Worm (Caenorhabditis elegans) whole organism, late embryonic: Measurements from ENCODE around the gene ZC395.4.

ENCODE experiments used
- F13H6.1 ChIP-seq: sonication (generic microtip); optimal IDR thresholded peaks from 2 replicates; lab custom pipeline; 2016; ENCODE audit warnings: missing genetic modification characterization, missing compliant biosample characterization
- K09A11.1 ChIP-seq: sonication (generic microtip); optimal IDR thresholded peaks from 2 replicates; lab custom pipeline; 2017; ENCODE audit warnings: antibody characterized with exemption, mild to moderate bottlenecking, missing genetic modification characterization, missing compliant biosample characterization; ENCODE audit not compliant: insufficient read depth
- T23F11.4 ChIP-seq: fragments of 200-800 bp; sonication (Bioruptor generic); optimal IDR thresholded peaks from 2 replicates; lab custom pipeline; 2018; ENCODE audit warnings: mild to moderate bottlenecking, missing genetic modification characterization, missing compliant biosample characterization
- Y22D7AL.16 ChIP-seq: sonication (generic microtip); optimal IDR thresholded peaks from 2 replicates; lab custom pipeline; 2016; ENCODE audit warnings: missing genetic modification characterization, missing compliant biosample characterization
- ceh-14 ChIP-seq: sonication (generic microtip); optimal IDR thresholded peaks from 2 replicates; lab custom pipeline; 2016; ENCODE audit warnings: missing genotype, missing genetic modification characterization, missing compliant biosample characterization
- ceh-18 ChIP-seq: sonication (generic microtip); optimal IDR thresholded peaks from 2 replicates; lab custom pipeline; 2016; ENCODE audit warnings: missing genetic modification characterization, missing compliant biosample characterization
- ceh-2 ChIP-seq: sonication (generic microtip); optimal IDR thresholded peaks from 2 replicates; lab custom pipeline; 2016; ENCODE audit warnings: missing genotype, missing genetic modification characterization, missing compliant biosample characterization
- ceh-22 ChIP-seq: sonication (generic microtip); optimal IDR thresholded peaks from 2 replicates; lab custom pipeline; 2017; ENCODE audit warnings: missing biosample characterization, missing genetic modification characterization
- ceh-45 ChIP-seq: fragments of 200-800 bp; sonication (Bioruptor generic); IDR thresholded peaks from 2 replicates; pipeline ENCODE4 v1.3.6; 2022; ENCODE audit warnings: missing genetic modification reagents, missing genetic modification characterization, missing compliant biosample characterization
- ceh-48 ChIP-seq: sonication (generic microtip); optimal IDR thresholded peaks from 2 replicates; lab custom pipeline; 2016; ENCODE audit warnings: missing genetic modification characterization, inconsistent platforms, missing compliant biosample characterization
- ceh-6 ChIP-seq: fragments of 200-800 bp; sonication (Bioruptor generic); optimal IDR thresholded peaks from 2 replicates; lab custom pipeline; 2018; ENCODE audit warnings: mild to moderate bottlenecking, missing genetic modification characterization, missing compliant biosample characterization
- ceh-9 ChIP-seq: sonication (generic microtip); optimal IDR thresholded peaks from 2 replicates; lab custom pipeline; 2016; ENCODE audit warnings: mild to moderate bottlenecking, missing genetic modification characterization, inconsistent platforms, missing compliant biosample characterization
- elt-2 ChIP-seq: sonication (generic microtip); optimal IDR thresholded peaks from 2 replicates; lab custom pipeline; 2016; ENCODE audit warnings: missing genetic modification reagents, missing genetic modification characterization, missing compliant biosample characterization
- elt-4 ChIP-seq: sonication (generic microtip); optimal IDR thresholded peaks from 2 replicates; lab custom pipeline; 2016; ENCODE audit warnings: missing genetic modification characterization, missing compliant biosample characterization
- eyg-1 ChIP-seq: sonication (generic microtip); optimal IDR thresholded peaks from 2 replicates; lab custom pipeline; 2016; ENCODE audit warnings: missing genotype, missing genetic modification characterization, missing compliant biosample characterization
- fkh-10 ChIP-seq: fragments of 150-350 bp; optimal IDR thresholded peaks from 2 replicates; lab custom pipeline; 2014; ENCODE audit warnings: missing biosample characterization, missing genetic modification reagents, missing genetic modification characterization
- gmeb-2 ChIP-seq: sonication (generic microtip); optimal IDR thresholded peaks from 2 replicates; lab custom pipeline; 2016; ENCODE audit warnings: missing genetic modification characterization, inconsistent platforms, missing compliant biosample characterization
- hlh-13 ChIP-seq: fragments of 200-800 bp; sonication (Bioruptor generic); optimal IDR thresholded peaks from 2 replicates; lab custom pipeline; 2018; ENCODE audit warnings: mild to moderate bottlenecking, missing genetic modification characterization, missing compliant biosample characterization
- lin-11 ChIP-seq: fragments of 200-800 bp; sonication (Bioruptor generic); optimal IDR thresholded peaks from 2 replicates; lab custom pipeline; 2018; ENCODE audit warnings: mild to moderate bottlenecking, missing genetic modification characterization, missing compliant biosample characterization
- madf-2 ChIP-seq: sonication (generic microtip); optimal IDR thresholded peaks from 2 replicates; lab custom pipeline; 2017; ENCODE audit warnings: missing genetic modification characterization, missing compliant biosample characterization
- mec-3 ChIP-seq: sonication (generic microtip); optimal IDR thresholded peaks from 2 replicates; lab custom pipeline; 2016; ENCODE audit warnings: borderline replicate concordance, missing genetic modification characterization, missing compliant biosample characterization
- nfya-1 ChIP-seq: sonication (generic microtip); optimal IDR thresholded peaks from 2 replicates; lab custom pipeline; 2017; ENCODE audit warnings: missing genetic modification characterization, mild to moderate bottlenecking, missing compliant biosample characterization, antibody characterized with exemption, moderate library complexity
- nhr-11 ChIP-seq: fragments of 150-350 bp; optimal IDR thresholded peaks from 2 replicates; lab custom pipeline; 2014; ENCODE audit warnings: missing biosample characterization, missing genetic modification characterization
- npax-4 ChIP-seq: sonication (generic microtip); optimal IDR thresholded peaks from 2 replicates; lab custom pipeline; 2016; ENCODE audit warnings: missing genetic modification characterization, missing compliant biosample characterization
- odd-2 ChIP-seq: sonication (generic microtip); optimal IDR thresholded peaks from 2 replicates; lab custom pipeline; 2017; ENCODE audit warnings: antibody characterized with exemption, mild to moderate bottlenecking, missing genetic modification characterization, missing compliant biosample characterization
- pag-3 ChIP-seq: sonication (generic microtip); optimal IDR thresholded peaks from 2 replicates; lab custom pipeline; 2016; ENCODE audit warnings: missing compliant biosample characterization, missing genetic modification characterization, borderline replicate concordance
- pax-1 ChIP-seq: fragments of 150-350 bp; optimal IDR thresholded peaks from 2 replicates; lab custom pipeline; 2014; ENCODE audit warnings: missing biosample characterization, missing genetic modification characterization
- pha-2 ChIP-seq: sonication (generic microtip); optimal IDR thresholded peaks from 2 replicates; lab custom pipeline; 2017; ENCODE audit warnings: mild to moderate bottlenecking, missing genetic modification characterization, missing compliant biosample characterization
- pqm-1 ChIP-seq: sonication (generic microtip); optimal IDR thresholded peaks from 2 replicates; lab custom pipeline; 2016; ENCODE audit warnings: missing genetic modification characterization, missing compliant biosample characterization
- sdc-2 ChIP-seq: sonication (generic microtip); optimal IDR thresholded peaks from 2 replicates; lab custom pipeline; 2016; ENCODE audit warnings: missing genotype, missing genetic modification characterization, missing compliant biosample characterization
- sox-2 ChIP-seq: fragments of 200-800 bp; sonication (Bioruptor generic); IDR thresholded peaks from 2 replicates; pipeline ENCODE4 v1.3.6; 2022; ENCODE audit warnings: missing genetic modification reagents, missing genetic modification characterization, missing compliant biosample characterization
- sox-4 ChIP-seq: sonication (generic microtip); optimal IDR thresholded peaks from 2 replicates; lab custom pipeline; 2017; ENCODE audit warnings: mild to moderate bottlenecking, missing genetic modification characterization, inconsistent platforms, missing compliant biosample characterization
- syd-9 ChIP-seq: sonication (generic microtip); optimal IDR thresholded peaks from 2 replicates; lab custom pipeline; 2016; ENCODE audit warnings: mild to moderate bottlenecking, missing genetic modification characterization, moderate library complexity, missing compliant biosample characterization
- tbx-2 ChIP-seq: sonication (generic microtip); optimal IDR thresholded peaks from 2 replicates; lab custom pipeline; 2016; ENCODE audit warnings: missing genetic modification characterization, missing compliant biosample characterization
- tbx-7 ChIP-seq: sonication (generic microtip); optimal IDR thresholded peaks from 2 replicates; lab custom pipeline; 2016; ENCODE audit warnings: missing genotype, missing genetic modification characterization, missing compliant biosample characterization
- unc-42 ChIP-seq: sonication (generic microtip); optimal IDR thresholded peaks from 2 replicates; lab custom pipeline; 2016; ENCODE audit warnings: missing genotype, missing genetic modification characterization, missing compliant biosample characterization
- unc-55 ChIP-seq: sonication (generic microtip); optimal IDR thresholded peaks from 2 replicates; lab custom pipeline; 2017; ENCODE audit warnings: missing biosample characterization, missing genetic modification reagents, missing genetic modification characterization
- zip-5 ChIP-seq: sonication (generic microtip); optimal IDR thresholded peaks from 2 replicates; lab custom pipeline; 2016; ENCODE audit warnings: missing genetic modification characterization, missing compliant biosample characterization
- ztf-16 ChIP-seq: sonication (generic microtip); optimal IDR thresholded peaks from 2 replicates; lab custom pipeline; 2017; ENCODE audit warnings: missing genetic modification characterization, missing compliant biosample characterization

Gene ZC395.4

DNA sequence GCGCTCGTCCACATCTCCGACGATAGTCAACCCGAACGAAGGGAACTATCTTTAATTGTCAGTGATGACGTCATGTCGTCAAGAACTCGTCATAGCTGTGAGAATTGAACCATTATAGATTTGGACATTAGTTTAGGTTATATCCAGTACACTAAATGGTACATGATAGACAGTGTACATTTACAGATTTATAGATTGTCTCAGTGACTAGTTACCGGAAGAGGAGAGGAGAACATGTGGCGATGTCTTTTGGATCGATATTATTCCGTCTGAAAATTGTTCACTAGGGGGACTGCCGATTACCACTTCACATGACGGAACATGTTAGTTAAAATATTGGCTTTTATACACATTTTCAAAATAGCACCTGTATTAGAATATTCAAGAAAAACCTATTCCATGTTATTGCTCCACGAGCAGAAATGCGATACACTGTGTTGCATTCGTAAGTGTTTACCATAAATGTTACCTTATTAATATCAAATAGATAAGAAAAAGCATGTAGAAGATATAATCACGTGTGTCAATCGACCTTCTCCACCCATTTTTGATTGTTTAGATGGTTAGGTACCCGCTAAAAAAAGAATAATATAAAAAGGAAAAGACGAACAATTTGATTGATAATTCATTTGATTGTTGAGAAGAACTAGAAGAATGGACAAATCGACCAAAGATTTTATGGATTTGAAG is 2.6 kb upstream of the ZC395.4 start, which contains the start of gene ZC395.5:
Gene ZC395.5 (plus strand): TSS at position 632 of the 690 bp plus-strand sequence.
- no peak for TF ChIP-seq gmeb-2 (tag; lab: Kevin White, UChicago)
- no peak for TF ChIP-seq npax-4 (tag; lab: Kevin White, UChicago)
- TF ChIP-seq sox-2 (GFP tag; lab: Robert Waterston, UW) = no peak
- TF ChIP-seq K09A11.1 (tag; lab: Kevin White, UChicago) = no peak
- no peak for TF ChIP-seq sox-4
- no peak for TF ChIP-seq nhr-11 (tag; lab: Kevin White, UChicago)
- no peak for TF ChIP-seq syd-9 (tag; lab: Kevin White, UChicago)
- TF ChIP-seq ceh-9 (tag; lab: Kevin White, UChicago) = no peak
- no peak for TF ChIP-seq ztf-16 (tag; lab: Kevin White, UChicago)
- TF ChIP-seq pax-1 (tag; lab: Kevin White, UChicago) = no peak
- TF ChIP-seq tbx-7 = no peak
- TF ChIP-seq elt-4 (tag; lab: Kevin White, UChicago) = no peak
- TF ChIP-seq tbx-2 (tag; lab: Kevin White, UChicago) = no peak
- no peak for TF ChIP-seq T23F11.4 (GFP tag; lab: Kevin White, UChicago)
- TF ChIP-seq ceh-18 (tag; lab: Kevin White, UChicago) = no peak
- TF ChIP-seq fkh-10 (GFP tag; lab: Kevin White, UChicago) = no peak
- no peak for TF ChIP-seq unc-42 (tag; lab: Kevin White, UChicago)
- no peak for TF ChIP-seq mec-3 (tag; lab: Kevin White, UChicago)

DNA sequence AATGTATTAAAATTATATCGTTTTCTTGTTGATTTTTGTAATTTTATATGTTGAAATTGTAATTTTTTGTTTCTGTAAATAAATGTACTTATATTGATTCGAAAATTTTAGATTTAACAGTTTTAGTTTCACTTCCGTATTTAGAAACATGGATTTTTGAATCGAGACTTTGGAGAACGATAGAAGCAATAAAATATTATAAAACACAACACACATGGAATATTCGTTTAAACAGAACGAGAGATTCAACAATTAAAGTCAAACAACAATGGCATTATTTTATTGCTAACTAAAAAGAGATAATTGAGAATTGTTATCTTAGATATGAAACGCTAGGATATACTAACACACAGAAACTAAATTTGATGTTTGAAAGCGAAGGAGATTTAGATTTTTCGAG is 1.4 kb upstream of the ZC395.4 start:
- TF ChIP-seq zip-5 (tag; lab: Kevin White, UChicago) (no peak), eyg-1 (tag; lab: Kevin White, UChicago) (no peak), elt-4 (tag; lab: Kevin White, UChicago) (no peak), ceh-9 (tag; lab: Kevin White, UChicago) (no peak), gmeb-2 (tag; lab: Kevin White, UChicago) (no peak), madf-2 (tag; lab: Kevin White, UChicago) (no peak), npax-4 (tag; lab: Kevin White, UChicago) (no peak), nhr-11 (tag; lab: Kevin White, UChicago) (no peak), sdc-2 (tag; lab: Kevin White, UChicago) (no peak), unc-42 (tag; lab: Kevin White, UChicago) (no peak), nfya-1 (tag; lab: Kevin White, UChicago) (no peak), ceh-6 (GFP tag; lab: Kevin White, UChicago) (no peak), Y22D7AL.16 (tag; lab: Kevin White, UChicago) (no peak), ceh-2 (tag; lab: Kevin White, UChicago) (no peak), ceh-48 (tag; lab: Kevin White, UChicago) (no peak), ceh-45 (no peak), ceh-22 (tag; lab: Kevin White, UChicago) (no peak)

DNA sequence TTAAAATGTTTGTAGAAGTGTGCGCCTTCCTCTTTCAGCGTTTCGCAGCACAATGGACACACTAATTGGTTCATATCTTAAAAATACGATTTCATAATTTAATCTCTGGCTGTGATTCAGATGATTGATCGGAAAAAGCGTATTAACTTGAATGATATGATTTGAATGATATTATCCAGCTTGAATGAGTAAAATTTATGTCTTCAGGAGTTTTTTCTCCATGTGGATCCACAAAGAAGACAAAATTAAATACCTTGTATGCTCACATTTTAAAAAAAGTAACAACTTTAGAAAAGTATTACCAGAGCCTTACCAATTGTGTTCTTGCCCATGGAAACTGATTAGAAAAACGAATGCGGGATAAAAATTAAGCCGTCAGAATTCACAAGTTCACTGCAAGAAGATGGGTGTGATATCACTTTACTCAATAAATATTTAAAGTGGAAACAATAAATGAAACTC is 3.5 kb downstream of the ZC395.4 start, which contains the start of gene ztf-8:
Gene ztf-8 (minus strand): TSS at position 76 of the 462 bp plus-strand sequence.
- no peak for TF ChIP-seq pag-3 (tag; lab: Kevin White, UChicago)
- TF ChIP-seq elt-2 (tag; lab: Kevin White, UChicago) = no peak
- no peak for TF ChIP-seq ceh-45
- TF ChIP-seq unc-55 = no peak
- TF ChIP-seq odd-2 (tag; lab: Kevin White, UChicago) = no peak
- no peak for TF ChIP-seq hlh-13 (GFP tag; lab: Kevin White, UChicago)
- no peak for TF ChIP-seq pax-1 (tag; lab: Kevin White, UChicago)

DNA sequence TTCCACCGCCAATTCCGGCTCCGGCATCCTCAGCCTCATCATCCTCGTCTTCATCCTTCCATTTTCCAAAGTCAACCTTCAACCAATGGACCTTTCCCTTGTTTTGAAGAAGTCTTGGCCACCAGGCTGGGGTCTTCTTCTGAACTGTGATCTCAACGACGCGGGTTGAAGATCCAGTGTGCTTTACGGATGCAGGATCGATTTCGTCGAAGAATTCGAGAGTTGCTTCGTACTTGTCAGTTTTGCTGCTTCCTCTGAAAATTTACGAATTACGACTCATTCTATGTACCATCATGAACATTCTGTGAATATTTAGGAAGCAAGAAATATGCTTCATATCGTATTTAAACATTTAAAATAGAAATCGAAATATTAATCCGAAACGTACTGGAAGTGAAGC is 4.3 kb downstream of the ZC395.4 start:
- TF ChIP-seq sox-4 (no peak), pax-1 (tag; lab: Kevin White, UChicago) (no peak), ceh-14 (no peak), ztf-16 (tag; lab: Kevin White, UChicago) (no peak), nhr-11 (tag; lab: Kevin White, UChicago) (no peak), ceh-6 (GFP tag; lab: Kevin White, UChicago) (no peak), ceh-2 (tag; lab: Kevin White, UChicago) (no peak), F13H6.1 (tag; lab: Kevin White, UChicago) (no peak), elt-2 (tag; lab: Kevin White, UChicago) (no peak), syd-9 (tag; lab: Kevin White, UChicago) (no peak), T23F11.4 (GFP tag; lab: Kevin White, UChicago) (no peak), pha-2 (tag; lab: Kevin White, UChicago) (no peak), odd-2 (tag; lab: Kevin White, UChicago) (no peak), pqm-1 (tag; lab: Kevin White, UChicago) (no peak), ceh-48 (tag; lab: Kevin White, UChicago) (no peak), ceh-18 (tag; lab: Kevin White, UChicago) (no peak), elt-4 (tag; lab: Kevin White, UChicago) (no peak), lin-11 (tag; lab: Kevin White, UChicago) (no peak)
